Fruit fly (Drosophila melanogaster) whole organism, embryonic: ENCODE results near the gene CG14647.

ENCODE experiments used
- Asciz ChIP-seq: fragments of 200-800 bp; sonication (Bioruptor generic); optimal IDR thresholded peaks from 2 replicates; lab custom pipeline; 2017; ENCODE audit warnings: missing biosample characterization, mild to moderate bottlenecking, missing genetic modification characterization, missing genetic modification reagents
- Atf6 ChIP-seq: fragments of 200-800 bp; sonication (Bioruptor generic); IDR thresholded peaks from 2 replicates; pipeline ENCODE4 v1.3.6; 2022; ENCODE audit warnings: missing biosample characterization, missing genetic modification characterization
- CG11093 ChIP-seq: fragments of 200-800 bp; sonication (Bioruptor generic); IDR thresholded peaks from 3 replicates; pipeline ENCODE4 v1.3.6; 2022; ENCODE audit warnings: missing biosample characterization, missing genetic modification characterization
- CG11398 ChIP-seq: fragments of 200-800 bp; sonication (Bioruptor generic); optimal IDR thresholded peaks from 2 replicates; lab custom pipeline; 2016; ENCODE audit warnings: missing biosample characterization, missing genetic modification characterization
- CG12071 ChIP-seq: fragments of 200-800 bp; sonication (Bioruptor generic); optimal IDR thresholded peaks from 3 replicates; lab custom pipeline; 2018; ENCODE audit warnings: missing biosample characterization, mild to moderate bottlenecking, missing genetic modification characterization
- CG13296 ChIP-seq: fragments of 200-800 bp; sonication (Bioruptor generic); optimal IDR thresholded peaks from 3 replicates; lab custom pipeline; 2018; ENCODE audit warnings: missing biosample characterization, mild to moderate bottlenecking, missing genetic modification characterization
- CG13424 ChIP-seq: fragments of 200-800 bp; sonication (Bioruptor generic); optimal IDR thresholded peaks from 2 replicates; lab custom pipeline; 2019; ENCODE audit warnings: missing biosample characterization, mild to moderate bottlenecking, missing genetic modification characterization, moderate library complexity
- CG14667 ChIP-seq: fragments of 200-800 bp; sonication (Bioruptor generic); IDR thresholded peaks from 2 replicates; pipeline ENCODE4 v1.3.6; 2022; ENCODE audit warnings: missing biosample characterization, missing genetic modification characterization
- CG15696 ChIP-seq: fragments of 200-800 bp; sonication (Bioruptor generic); optimal IDR thresholded peaks from 2 replicates; lab custom pipeline; 2019; ENCODE audit warnings: missing biosample characterization, mild to moderate bottlenecking, missing genetic modification characterization, moderate library complexity
- CG17359 ChIP-seq: fragments of 200-800 bp; sonication (Bioruptor generic); optimal IDR thresholded peaks from 3 replicates; lab custom pipeline; 2018; ENCODE audit warnings: missing biosample characterization, mild to moderate bottlenecking, missing genetic modification characterization, moderate library complexity
- CG17612 ChIP-seq: fragments of 200-800 bp; sonication (Bioruptor generic); IDR thresholded peaks from 2 replicates; pipeline ENCODE4 v1.3.6; 2022; ENCODE audit warnings: missing biosample characterization, missing genetic modification characterization
- CG18011 ChIP-seq: fragments of 200-800 bp; sonication (Bioruptor generic); optimal IDR thresholded peaks from 2 replicates; lab custom pipeline; 2017; ENCODE audit warnings: missing biosample characterization, missing genetic modification characterization, mild to moderate bottlenecking, moderate library complexity, missing genotype
- CG2712 ChIP-seq: fragments of 200-800 bp; optimal IDR thresholded peaks from 3 replicates; lab custom pipeline; 2019; ENCODE audit warnings: missing biosample characterization, mild to moderate bottlenecking, missing genetic modification characterization, moderate library complexity
- CG2889 ChIP-seq: fragments of 200-800 bp; sonication (Bioruptor generic); IDR thresholded peaks from 3 replicates; pipeline ENCODE4 v1.3.6; 2022; ENCODE audit warnings: missing biosample characterization, missing genetic modification characterization
- CG31388 ChIP-seq: fragments of 200-800 bp; sonication (Bioruptor generic); optimal IDR thresholded peaks from 2 replicates; lab custom pipeline; 2016; ENCODE audit warnings: missing biosample characterization, missing genetic modification characterization
- CG32532 ChIP-seq: fragments of 200-800 bp; sonication (Bioruptor generic); IDR thresholded peaks from 2 replicates; pipeline ENCODE4 v1.3.6; 2022; ENCODE audit warnings: missing biosample characterization, missing genetic modification characterization
- CG3995 ChIP-seq: fragments of 200-800 bp; sonication (Bioruptor generic); optimal IDR thresholded peaks from 3 replicates; lab custom pipeline; 2016; ENCODE audit warnings: missing biosample characterization, missing genetic modification characterization
- CG4328 ChIP-seq: fragments of 200-800 bp; sonication (Bioruptor generic); optimal IDR thresholded peaks from 3 replicates; lab custom pipeline; 2017; ENCODE audit warnings: missing biosample characterization, missing genetic modification reagents, missing genetic modification characterization
- CG6175 ChIP-seq: fragments of 200-800 bp; sonication (Bioruptor generic); IDR thresholded peaks from 3 replicates; pipeline ENCODE4 v1.3.6; 2022; ENCODE audit warnings: missing biosample characterization, missing genetic modification characterization
- CG6654 ChIP-seq: fragments of 200-800 bp; sonication (Bioruptor generic); optimal IDR thresholded peaks from 2 replicates; lab custom pipeline; 2017; ENCODE audit warnings: missing biosample characterization, mild to moderate bottlenecking, missing genetic modification characterization
- CG6765 ChIP-seq: fragments of 200-800 bp; sonication (Bioruptor generic); optimal IDR thresholded peaks from 3 replicates; lab custom pipeline; 2017; ENCODE audit warnings: missing biosample characterization, mild to moderate bottlenecking, missing genetic modification characterization
- CG7745 ChIP-seq: fragments of 200-800 bp; sonication (Bioruptor generic); optimal IDR thresholded peaks from 2 replicates; lab custom pipeline; 2018; ENCODE audit warnings: missing biosample characterization, mild to moderate bottlenecking, missing genetic modification characterization, moderate library complexity
- CG7987 ChIP-seq: fragments of 200-800 bp; sonication (Bioruptor generic); optimal IDR thresholded peaks from 2 replicates; lab custom pipeline; 2018; ENCODE audit warnings: missing biosample characterization, mild to moderate bottlenecking, missing genetic modification characterization, moderate library complexity
- CG8089 ChIP-seq: fragments of 200-800 bp; sonication (Bioruptor generic); optimal IDR thresholded peaks from 3 replicates; lab custom pipeline; 2016; ENCODE audit warnings: missing biosample characterization, missing genetic modification characterization
- CG8924 ChIP-seq: fragments of 200-800 bp; optimal IDR thresholded peaks from 3 replicates; lab custom pipeline; 2019; ENCODE audit warnings: missing biosample characterization, mild to moderate bottlenecking, missing genetic modification characterization, moderate library complexity
- CG9215 ChIP-seq: fragments of 200-800 bp; sonication (Bioruptor generic); IDR thresholded peaks from 2 replicates; pipeline ENCODE4 v1.3.6; 2022; ENCODE audit warnings: missing biosample characterization, missing genetic modification characterization
- CG9817 ChIP-seq: fragments of 200-800 bp; sonication (Bioruptor generic); optimal IDR thresholded peaks from 2 replicates; lab custom pipeline; 2018; ENCODE audit warnings: missing biosample characterization, mild to moderate bottlenecking, missing genetic modification characterization, moderate library complexity
- CoRest ChIP-seq: fragments of 200-800 bp; sonication (Bioruptor generic); optimal IDR thresholded peaks from 3 replicates; lab custom pipeline; 2018; ENCODE audit warnings: missing biosample characterization, mild to moderate bottlenecking, missing genetic modification characterization, moderate library complexity
- D19A ChIP-seq: fragments of 200-800 bp; optimal IDR thresholded peaks from 3 replicates; lab custom pipeline; 2019; ENCODE audit warnings: missing biosample characterization, mild to moderate bottlenecking, missing genetic modification characterization, moderate library complexity
- Dip2 ChIP-seq: fragments of 200-800 bp; sonication (Bioruptor generic); IDR thresholded peaks from 2 replicates; pipeline ENCODE4 v1.3.6; 2022; ENCODE audit warnings: missing biosample characterization, missing genetic modification characterization
- HHEX ChIP-seq: fragments of 200-800 bp; sonication (Bioruptor generic); optimal IDR thresholded peaks from 3 replicates; lab custom pipeline; 2017; ENCODE audit warnings: missing biosample characterization, mild to moderate bottlenecking, missing genetic modification characterization, missing genetic modification reagents
- NFAT ChIP-seq: fragments of 200-800 bp; sonication (Bioruptor generic); IDR thresholded peaks from 2 replicates; pipeline ENCODE4 v1.3.6; 2022; ENCODE audit warnings: missing biosample characterization, missing genetic modification characterization
- Oli ChIP-seq: fragments of 200-800 bp; sonication (Bioruptor generic); optimal IDR thresholded peaks from 2 replicates; lab custom pipeline; 2018; ENCODE audit warnings: missing biosample characterization, mild to moderate bottlenecking, missing genetic modification characterization, moderate library complexity
- Poxn ChIP-seq: fragments of 200-800 bp; sonication (Bioruptor generic); IDR thresholded peaks from 2 replicates; pipeline ENCODE4 v1.3.6; 2022; ENCODE audit warnings: missing biosample characterization, missing genetic modification characterization
- Ptx1 ChIP-seq: fragments of 200-800 bp; sonication (Bioruptor generic); IDR thresholded peaks from 2 replicates; pipeline ENCODE4 v1.3.6; 2022; ENCODE audit warnings: missing biosample characterization, missing genetic modification characterization
- Spps ChIP-seq: fragments of 200-800 bp; sonication (Bioruptor generic); optimal IDR thresholded peaks from 2 replicates; lab custom pipeline; 2018; ENCODE audit warnings: missing biosample characterization, mild to moderate bottlenecking, missing genetic modification characterization
- Sry-δ ChIP-seq: fragments of 200-800 bp; sonication (Bioruptor generic); optimal IDR thresholded peaks from 2 replicates; lab custom pipeline; 2016; ENCODE audit warnings: missing biosample characterization, missing genetic modification characterization
- ac ChIP-seq: fragments of 200-800 bp; sonication (Bioruptor generic); optimal IDR thresholded peaks from 3 replicates; lab custom pipeline; 2017; ENCODE audit warnings: missing biosample characterization, mild to moderate bottlenecking, missing genetic modification characterization
- chinmo ChIP-seq: fragments of 200-800 bp; sonication (Bioruptor generic); IDR thresholded peaks from 4 replicates; pipeline ENCODE4 v1.3.6; 2022; ENCODE audit warnings: missing biosample characterization, missing genetic modification characterization; ENCODE audit not compliant: partially characterized antibody
- croc ChIP-seq: fragments of 200-800 bp; sonication (Bioruptor generic); conservative IDR thresholded peaks from 3 replicates; pipeline ENCODE4 v1.3.6; 2022; ENCODE audit warnings: missing biosample characterization, missing genetic modification characterization
- crp ChIP-seq, 2 experiments: fragments of 200-800 bp; sonication (Bioruptor generic); optimal IDR thresholded peaks; 2 replicates in 1 of 2; 3 replicates in 1 of 2; lab custom pipeline; 2017; ENCODE audit warnings: missing biosample characterization in 2 of 2, missing genetic modification characterization in 2 of 2, mild to moderate bottlenecking in 1 of 2, moderate library complexity in 1 of 2
- da ChIP-seq: fragments of 200-800 bp; sonication (Bioruptor generic); optimal IDR thresholded peaks from 2 replicates; lab custom pipeline; 2016; ENCODE audit warnings: missing biosample characterization, missing genetic modification characterization
- disco-r ChIP-seq: fragments of 200-800 bp; sonication (Bioruptor generic); optimal IDR thresholded peaks from 2 replicates; lab custom pipeline; 2016; ENCODE audit warnings: missing biosample characterization, missing genetic modification characterization
- fd102C ChIP-seq: fragments of 200-800 bp; sonication (Bioruptor generic); optimal IDR thresholded peaks from 2 replicates; lab custom pipeline; 2018; ENCODE audit warnings: missing biosample characterization, mild to moderate bottlenecking, missing genetic modification characterization, moderate library complexity
- kni ChIP-seq: fragments of 200-800 bp; sonication (Bioruptor generic); optimal IDR thresholded peaks from 3 replicates; lab custom pipeline; 2017; ENCODE audit warnings: mild to moderate bottlenecking, missing biosample characterization, missing genetic modification reagents, missing genetic modification characterization
- onecut ChIP-seq: fragments of 200-800 bp; sonication (Bioruptor generic); IDR thresholded peaks from 2 replicates; pipeline ENCODE4 v1.3.6; 2022; ENCODE audit warnings: missing biosample characterization, missing genetic modification characterization
- pfk ChIP-seq: fragments of 200-800 bp; sonication (Bioruptor generic); optimal IDR thresholded peaks from 2 replicates; lab custom pipeline; 2018; ENCODE audit warnings: missing biosample characterization, mild to moderate bottlenecking, missing genetic modification characterization, moderate library complexity
- seq ChIP-seq: fragments of 200-800 bp; sonication (Bioruptor generic); IDR thresholded peaks from 2 replicates; pipeline ENCODE4 v1.3.6; 2022; ENCODE audit warnings: missing biosample characterization, missing genetic modification characterization

Gene CG14647

DNA sequence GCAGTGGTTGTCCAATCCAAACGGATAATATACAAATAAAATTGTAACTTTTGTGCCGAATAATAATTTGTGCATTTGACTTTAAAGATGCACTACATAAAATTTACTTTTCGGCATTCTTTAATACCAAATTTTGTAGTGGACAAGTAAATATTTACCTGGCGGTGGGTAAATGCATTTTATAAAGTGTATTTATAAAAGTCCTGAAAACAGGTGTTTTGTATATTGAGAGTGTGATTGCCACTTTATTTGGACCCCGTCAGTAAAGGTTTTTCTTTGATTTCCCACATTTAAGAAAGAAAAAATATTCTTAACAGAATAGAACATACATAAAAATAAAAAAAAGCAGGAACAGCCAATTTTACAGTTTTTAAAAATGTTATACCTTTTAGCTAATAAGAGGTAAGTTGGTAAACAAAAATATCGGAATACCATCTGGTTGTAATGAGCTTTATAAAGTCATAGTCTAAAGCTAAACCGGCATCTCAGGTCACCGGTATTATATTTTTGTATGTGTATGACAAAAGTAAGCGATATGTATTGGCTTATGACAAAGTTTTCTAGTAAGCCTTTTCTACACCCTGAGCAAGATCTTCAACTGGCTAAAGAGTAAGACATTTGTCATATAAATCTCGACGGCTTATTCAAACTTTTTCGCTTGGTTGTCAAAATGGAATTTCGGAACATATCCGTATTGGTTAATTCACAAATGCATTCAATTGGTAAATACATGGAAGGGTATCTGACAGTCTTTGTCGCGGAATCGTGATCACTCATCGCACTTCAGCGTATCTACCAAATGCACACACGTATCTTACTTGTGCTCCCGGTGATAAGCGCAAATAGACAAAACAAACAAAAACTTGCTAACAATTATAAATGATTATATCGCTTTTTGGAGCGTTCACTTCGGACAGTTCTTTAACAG is 5.4 kb upstream of the CG14647 start (continued):
- TF ChIP-seq CG32532 (GFP tag; lab: Robert Waterston, UW) (peak; percentile 86), NFAT (GFP tag; lab: Robert Waterston, UW) (peak; percentile 71), Ptx1 (GFP tag; lab: Robert Waterston, UW) (peak; percentile 91), chinmo (no peak), fd102C (no peak), CoRest (tag; lab: Kevin White, UChicago) (peak; percentile 91), CG6765 (peak; percentile 60), Oli (tag; lab: Kevin White, UChicago) (peak; percentile 90), CG11398 (peak; percentile 74), CG6175 (GFP tag; lab: Robert Waterston, UW) (peak; percentile 63; the same call in 1 of the 3 replicates), CG6654 (GFP tag; lab: Kevin White, UChicago) (peak; percentile 70), CG2889 (peak; percentile 77; the same call in 2 of the 3 replicates), D19A (peak; percentile 99), pfk (no peak), CG9215 (GFP tag; lab: Robert Waterston, UW) (no peak; the same call in 1 of the 2 replicates), CG2712 (tag; lab: Kevin White, UChicago) (peak; percentile 87), Atf6 (GFP tag; lab: Robert Waterston, UW) (peak; percentile 95), CG3995 (GFP tag; lab: Kevin White, UChicago) (peak; percentile 47), CG8089 (GFP tag; lab: Kevin White, UChicago) (peak; percentile 74), kni (GFP tag; lab: Kevin White, UChicago) (peak; percentile 8), CG7745 (no peak), crp (GFP tag; optimal IDR thresholded peaks at IDR 0.05; lab: Kevin White, UChicago) (peak in 1 of 2 experiments; percentile 49), HHEX (GFP tag; lab: Kevin White, UChicago) (peak; percentile 88), CG15696 (tag; lab: Kevin White, UChicago) (no peak), Dip2 (GFP tag; lab: Robert Waterston, UW) (0 out of 2 replicates have a peak, but pooled peaks have one; percentile 13), CG11093 (GFP tag; lab: Robert Waterston, UW) (peak; percentile 83), ac (GFP tag; lab: Kevin White, UChicago) (no peak), Poxn (GFP tag; lab: Robert Waterston, UW) (no peak), da (GFP tag; lab: Kevin White, UChicago) (peak; percentile 45), CG13296 (GFP tag; lab: Kevin White, UChicago) (peak; percentile 75), CG18011 (GFP tag; lab: Kevin White, UChicago) (peak; percentile 68), CG17612 (peak; percentile 48; the same call in 1 of the 2 replicates), CG17359 (peak; percentile 88), CG4328 (GFP tag; lab: Kevin White, UChicago) (peak; percentile 17), Asciz (GFP tag; lab: Kevin White, UChicago) (peak; percentile 82), CG31388 (peak; percentile 74), Spps (tag; lab: Kevin White, UChicago) (peak; percentile 41), disco-r (GFP tag; lab: Kevin White, UChicago) (peak; percentile 87), CG14667 (GFP tag; lab: Robert Waterston, UW) (peak; percentile 67), croc (peak; percentile 41; the same call in 1 of the 3 replicates), CG13424 (tag; lab: Kevin White, UChicago) (peak; percentile 84), Sry-δ (GFP tag; lab: Kevin White, UChicago) (peak; percentile 65), CG9817 (tag; lab: Kevin White, UChicago) (peak; percentile 70), onecut (GFP tag; lab: Robert Waterston, UW) (peak; percentile 74), CG8924 (tag; lab: Kevin White, UChicago) (peak; percentile 91), CG7987 (peak; percentile 68), CG12071 (GFP tag; lab: Kevin White, UChicago) (peak; percentile 89), seq (GFP tag; lab: Robert Waterston, UW) (peak; percentile 91)
